Worm (Caenorhabditis elegans): Measurements from ENCODE around the gene sre-52.

ce11 chrII:12378793-12379192 lies 43.3 kb downstream of the sre-52 start:
- no peak for TF ChIP-seq skn-1 (tag; optimal IDR thresholded peaks at IDR 0.05)
- TF ChIP-seq nhr-25 (tag; optimal IDR thresholded peaks at IDR 0.05) = no peak
- no peak for TF ChIP-seq snpc-4 (tag; optimal IDR thresholded peaks at IDR 0.05)
